Worm (Caenorhabditis elegans): ENCODE results near the gene pccb-1.

- no peak for TF ChIP-seq ama-1 (optimal IDR thresholded peaks at IDR 0.05)
- TF ChIP-seq pha-4 (GFP tag; IDR thresholded peaks at IDR 0.05), result no peak
- no peak for TF ChIP-seq pha-4 (tag; optimal IDR thresholded peaks at IDR 0.05)
- TF ChIP-seq dpl-1 (GFP tag; optimal IDR thresholded peaks at IDR 0.05), result no peak
- no peak for TF ChIP-seq fkh-10 (GFP tag; optimal IDR thresholded peaks at IDR 0.05)
- TF ChIP-seq Y75B8A.6 (GFP tag; IDR thresholded peaks at IDR 0.05), result no peak
- no peak for TF ChIP-seq nhr-111 (GFP tag; optimal IDR thresholded peaks at IDR 0.05)
- TF ChIP-seq snpc-4 (tag; optimal IDR thresholded peaks at IDR 0.05), result no peak
- no peak for TF ChIP-seq ces-1 (GFP tag; optimal IDR thresholded peaks at IDR 0.05)
- TF ChIP-seq mep-1 (tag; optimal IDR thresholded peaks at IDR 0.05), result no peak
- no peak for TF ChIP-seq nhr-48 (tag; optimal IDR thresholded peaks at IDR 0.05)
These were observed 40.7 kb upstream of the pccb-1 start for ce11 chrX:3048696-3049095.
